Worm (Caenorhabditis elegans): ENCODE data around the gene rml-4.

DNA sequence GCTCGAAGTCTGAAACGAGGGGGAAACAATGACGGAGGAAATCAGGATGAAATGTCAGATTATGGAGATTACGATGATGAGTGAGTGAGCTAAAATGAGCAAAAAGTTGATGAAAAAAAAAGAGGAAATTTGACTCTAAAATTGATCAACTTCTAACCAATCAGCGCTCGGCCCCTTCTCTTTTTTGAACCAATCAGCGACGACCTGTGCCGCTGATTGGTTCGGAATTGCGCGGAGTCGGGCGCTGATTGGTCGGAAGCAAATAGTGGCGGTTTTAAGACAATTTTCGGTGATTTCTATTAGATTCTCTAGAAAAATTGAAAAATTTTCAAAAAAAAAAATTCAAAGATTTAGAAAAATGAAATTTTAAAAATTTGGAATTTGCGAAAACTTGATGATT lies 42.8 kb downstream of the rml-4 start:
- TF ChIP-seq flt-1 (GFP tag; IDR thresholded peaks at IDR 0.05) (no peak), klf-2 (GFP tag; conservative IDR thresholded peaks at IDR 0.05) (no peak), ztf-29 (GFP tag; IDR thresholded peaks at IDR 0.05) (no peak), tab-1 (GFP tag; IDR thresholded peaks at IDR 0.05) (no peak)

Data from whole organism, midembryonic.